Fruit fly (Drosophila melanogaster): ENCODE measurements around the gene Socs36E.

DNA sequence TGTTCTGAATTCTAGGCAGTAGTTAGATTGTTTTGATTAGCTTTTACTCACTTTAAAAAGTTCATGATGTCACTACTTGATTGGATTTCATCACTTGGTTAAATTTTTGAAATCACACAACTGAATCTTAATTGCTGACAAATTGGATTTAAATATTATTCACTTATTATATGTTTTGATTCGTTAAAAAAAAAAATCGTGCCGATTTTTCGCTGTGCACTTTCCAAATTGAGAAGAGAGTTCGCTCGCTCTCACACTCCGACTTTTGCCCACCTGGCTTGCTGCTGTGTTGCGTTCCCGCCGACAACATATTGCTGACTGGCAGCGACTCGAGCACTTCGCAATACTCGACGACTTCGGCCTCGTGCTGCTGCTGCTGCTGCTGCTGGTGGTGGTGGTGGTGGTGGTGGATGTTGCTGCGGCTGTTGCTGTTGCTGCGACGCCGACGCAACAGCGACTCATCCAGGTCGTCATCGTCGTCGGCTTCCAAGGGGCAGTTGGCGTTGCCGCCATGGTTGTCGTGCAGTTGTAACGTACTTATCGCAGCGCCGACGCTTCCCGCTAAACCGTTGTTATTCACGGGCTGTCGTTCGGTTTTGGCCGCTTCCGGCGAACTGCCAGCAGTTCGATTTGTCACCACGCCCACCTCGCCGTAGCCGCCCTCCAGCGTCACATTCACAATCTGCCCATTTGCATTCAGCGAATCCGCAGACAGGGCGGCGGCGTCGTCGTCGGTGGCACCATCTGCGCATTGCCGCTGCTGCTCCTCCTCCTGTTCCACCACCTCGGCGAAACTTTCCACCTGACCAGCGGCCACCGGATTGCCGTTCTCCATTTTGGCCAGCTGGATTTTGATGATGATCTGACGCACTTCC is 10.5 kb downstream of the Socs36E start:
- TF ChIP-seq psq (GFP tag; optimal IDR thresholded peaks at IDR 0.05) (peak; percentile 32), lola (GFP tag; optimal IDR thresholded peaks at IDR 0.05) (no peak), OdsH (GFP tag; optimal IDR thresholded peaks at IDR 0.05) (peak; percentile 66), GATAd (GFP tag; optimal IDR thresholded peaks at IDR 0.05) (no peak), Hr78 (GFP tag; optimal IDR thresholded peaks at IDR 0.05) (no peak), Sp1 (GFP tag; optimal IDR thresholded peaks at IDR 0.05) (peak; percentile 65), Dif (GFP tag; optimal IDR thresholded peaks at IDR 0.05; ENCODE audit: partially characterized antibody) (peak; percentile 61), N (GFP tag; optimal IDR thresholded peaks at IDR 0.05) (no peak)

Data from whole organism, wandering third instar larva.